Worm (Caenorhabditis elegans): ENCODE results near the gene rpt-6.

- TF ChIP-seq odd-2 (tag; optimal IDR thresholded peaks at IDR 0.05), result no peak
- TF ChIP-seq nhr-11 (tag; optimal IDR thresholded peaks at IDR 0.05), result no peak
- no peak for TF ChIP-seq unc-86 (tag; optimal IDR thresholded peaks at IDR 0.05)
- TF ChIP-seq hlh-30 (tag; optimal IDR thresholded peaks at IDR 0.05; ENCODE audit: insufficient read depth), result no peak
- no peak for TF ChIP-seq pax-1 (tag; optimal IDR thresholded peaks at IDR 0.05)
- no peak for TF ChIP-seq K09A11.1 (tag; optimal IDR thresholded peaks at IDR 0.05; ENCODE audit: insufficient read depth)
- TF ChIP-seq dve-1 (tag; optimal IDR thresholded peaks at IDR 0.05), result no peak
- TF ChIP-seq gmeb-2 (tag; optimal IDR thresholded peaks at IDR 0.05), result no peak
These were observed 2.1 kb downstream of the rpt-6 start for ce11 chrIII:12372080-12373065.
